Fruit fly (Drosophila melanogaster): ENCODE data around the gene CG31199.

Gene CG31199

DNA sequence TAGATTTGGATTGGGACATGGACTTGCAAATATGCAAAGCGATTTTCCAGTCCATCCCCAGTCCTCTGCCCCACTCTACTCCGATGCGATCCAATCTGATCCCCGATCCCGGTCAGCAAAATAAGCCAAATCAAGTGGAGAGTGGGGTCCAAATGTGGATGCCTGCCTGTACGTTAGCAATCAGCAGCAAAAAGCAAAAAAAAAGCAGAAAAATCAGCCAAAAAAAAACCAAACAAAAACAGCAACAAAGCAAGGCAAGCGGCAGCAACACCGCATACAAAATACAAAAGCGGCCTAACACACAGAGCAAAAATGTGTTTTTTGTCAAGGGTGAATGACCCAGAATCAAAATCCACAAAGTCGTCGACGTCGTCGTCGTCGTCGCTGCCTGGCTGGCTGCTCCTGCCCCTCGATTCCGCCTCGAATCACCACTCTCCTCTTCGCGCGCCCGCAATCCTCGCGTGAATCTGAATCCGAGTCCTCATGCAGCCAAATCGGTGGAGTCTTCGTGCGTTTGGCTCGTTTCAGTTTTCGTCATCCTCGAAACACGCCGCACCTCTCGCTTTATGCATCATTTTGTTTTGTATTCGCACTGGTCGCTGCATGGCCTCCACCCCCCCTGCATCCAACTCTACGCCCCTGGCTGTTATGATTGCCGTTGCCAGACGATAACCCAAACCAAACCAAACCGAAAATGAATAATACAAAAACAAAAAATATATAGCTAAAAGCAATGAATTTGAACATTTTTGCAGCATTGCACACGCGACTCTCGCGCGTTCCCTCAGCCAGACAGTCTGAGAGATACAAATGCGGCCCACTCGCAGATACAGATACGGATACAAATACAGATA is 21.9 kb upstream of the CG31199 start:
- TF ChIP-seq gl (tag; optimal IDR thresholded peaks at IDR 0.05) = no peak
- TF ChIP-seq Pif1A (GFP tag; optimal IDR thresholded peaks at IDR 0.05) = no peak
- TF ChIP-seq fd96Ca (GFP tag; IDR thresholded peaks at IDR 0.05) = peak; percentile 32; the same call in 2 of the 3 replicates
- peak; percentile 46 for TF ChIP-seq Ets98B (GFP tag; IDR thresholded peaks at IDR 0.05)
- TF ChIP-seq CG13204 (GFP tag; optimal IDR thresholded peaks at IDR 0.05) = no peak
- peak; percentile 61; the same call in 1 of the 2 replicates for TF ChIP-seq CG32121 (GFP tag; IDR thresholded peaks at IDR 0.05)
- TF ChIP-seq CG8301 (tag; optimal IDR thresholded peaks at IDR 0.05) = no peak
- TF ChIP-seq Snoo (tag; optimal IDR thresholded peaks at IDR 0.05) = peak; percentile 47
- TF ChIP-seq CG17806 (tag; optimal IDR thresholded peaks at IDR 0.05) = no peak
- TF ChIP-seq CG9948 (tag; optimal IDR thresholded peaks at IDR 0.05) = no peak
- TF ChIP-seq CG10348 (GFP tag; IDR thresholded peaks at IDR 0.05) = 0 out of 2 replicates have a peak, but pooled peaks have one; percentile 33
- peak; percentile 37 for TF ChIP-seq CG14655 (GFP tag; optimal IDR thresholded peaks at IDR 0.05)
- no peak for TF ChIP-seq rn (GFP tag; IDR thresholded peaks at IDR 0.05)
- no peak for TF ChIP-seq D1 (tag; optimal IDR thresholded peaks at IDR 0.05)
- no peak for TF ChIP-seq Pif1B (GFP tag; optimal IDR thresholded peaks at IDR 0.05)
- no peak for TF ChIP-seq CG8159 (tag; optimal IDR thresholded peaks at IDR 0.05)
- TF ChIP-seq EcR (GFP tag; optimal IDR thresholded peaks at IDR 0.05) = peak; percentile 30
- no peak for TF ChIP-seq CG15710 (tag; optimal IDR thresholded peaks at IDR 0.05)
- peak; percentile 76 for TF ChIP-seq CG12605 (GFP tag; IDR thresholded peaks at IDR 0.05)
- no peak for TF ChIP-seq CG34367 (tag; optimal IDR thresholded peaks at IDR 0.05)
- TF ChIP-seq CG4496 (GFP tag; IDR thresholded peaks at IDR 0.05) = peak; percentile 16; the same call in 1 of the 3 replicates

DNA sequence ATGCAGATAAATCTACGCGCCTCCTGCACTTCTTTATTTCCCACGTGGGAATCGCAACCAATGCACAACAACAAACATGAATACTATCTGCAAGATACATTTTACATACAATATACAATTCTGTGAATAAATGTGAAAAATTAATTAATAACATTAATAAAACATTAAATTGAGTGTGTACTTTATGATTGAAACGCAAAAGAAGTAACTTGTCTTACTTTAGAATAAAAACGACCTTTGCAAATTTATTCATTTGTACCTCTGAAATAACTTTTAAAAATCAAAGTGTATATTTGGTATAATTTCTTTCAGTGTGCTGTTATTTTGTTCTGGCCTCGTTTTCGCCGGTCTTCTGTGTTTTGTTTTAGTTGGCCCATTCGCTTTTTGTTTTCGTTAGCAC is 20.4 kb upstream of the CG31199 start:
- TF ChIP-seq CG9948 (tag; optimal IDR thresholded peaks at IDR 0.05) (peak; percentile 55), Pif1A (GFP tag; optimal IDR thresholded peaks at IDR 0.05) (peak; percentile 71), CG10348 (GFP tag; IDR thresholded peaks at IDR 0.05) (no peak), CG12605 (GFP tag; IDR thresholded peaks at IDR 0.05) (0 out of 2 replicates have a peak, but pooled peaks have one; percentile 49), CG32121 (GFP tag; IDR thresholded peaks at IDR 0.05) (peak; percentile 81), CG8301 (tag; optimal IDR thresholded peaks at IDR 0.05) (peak; percentile 77), CG4496 (GFP tag; IDR thresholded peaks at IDR 0.05) (peak; percentile 67; the same call in 1 of the 3 replicates), CG13204 (GFP tag; optimal IDR thresholded peaks at IDR 0.05) (no peak), Pif1B (GFP tag; optimal IDR thresholded peaks at IDR 0.05) (peak; percentile 64), fd96Ca (GFP tag; IDR thresholded peaks at IDR 0.05) (no peak), gl (tag; optimal IDR thresholded peaks at IDR 0.05) (peak; percentile 61), CG8159 (tag; optimal IDR thresholded peaks at IDR 0.05) (peak; percentile 78), CG14655 (GFP tag; optimal IDR thresholded peaks at IDR 0.05) (peak; percentile 71), Ets98B (GFP tag; IDR thresholded peaks at IDR 0.05) (peak; percentile 51), Snoo (tag; optimal IDR thresholded peaks at IDR 0.05) (peak; percentile 62), CG34367 (tag; optimal IDR thresholded peaks at IDR 0.05) (peak; percentile 26), CG17806 (tag; optimal IDR thresholded peaks at IDR 0.05) (peak; percentile 43), CG15710 (tag; optimal IDR thresholded peaks at IDR 0.05) (peak; percentile 54), EcR (GFP tag; optimal IDR thresholded peaks at IDR 0.05) (no peak), D1 (tag; optimal IDR thresholded peaks at IDR 0.05) (peak; percentile 70), rn (GFP tag; IDR thresholded peaks at IDR 0.05) (no peak)

dm6 chr3R:20762175-20762795 is 18.6 kb upstream of the CG31199 start, which contains the start of gene CG31195:
TSS of gene CG31195 (minus strand) at chr3R:20762369.
- TF ChIP-seq Snoo (tag; optimal IDR thresholded peaks at IDR 0.05) (no peak), rn (GFP tag; IDR thresholded peaks at IDR 0.05) (no peak), gl (tag; optimal IDR thresholded peaks at IDR 0.05) (no peak), fd96Ca (GFP tag; IDR thresholded peaks at IDR 0.05) (no peak), CG15710 (tag; optimal IDR thresholded peaks at IDR 0.05) (no peak), CG34367 (tag; optimal IDR thresholded peaks at IDR 0.05) (no peak), EcR (GFP tag; optimal IDR thresholded peaks at IDR 0.05) (no peak), CG10348 (GFP tag; IDR thresholded peaks at IDR 0.05) (no peak), Pif1B (GFP tag; optimal IDR thresholded peaks at IDR 0.05) (no peak), CG14655 (GFP tag; optimal IDR thresholded peaks at IDR 0.05) (no peak), CG4496 (GFP tag; IDR thresholded peaks at IDR 0.05) (no peak), CG17806 (tag; optimal IDR thresholded peaks at IDR 0.05) (no peak), D1 (tag; optimal IDR thresholded peaks at IDR 0.05) (no peak), CG9948 (tag; optimal IDR thresholded peaks at IDR 0.05) (no peak)

dm6 chr3R:20756429-20756828 is 12.8 kb upstream of the CG31199 start, which contains the start of gene Syp:
TSS of gene Syp (plus strand) at chr3R:20756729.
- no peak for TF ChIP-seq Pif1B (GFP tag; optimal IDR thresholded peaks at IDR 0.05)

DNA sequence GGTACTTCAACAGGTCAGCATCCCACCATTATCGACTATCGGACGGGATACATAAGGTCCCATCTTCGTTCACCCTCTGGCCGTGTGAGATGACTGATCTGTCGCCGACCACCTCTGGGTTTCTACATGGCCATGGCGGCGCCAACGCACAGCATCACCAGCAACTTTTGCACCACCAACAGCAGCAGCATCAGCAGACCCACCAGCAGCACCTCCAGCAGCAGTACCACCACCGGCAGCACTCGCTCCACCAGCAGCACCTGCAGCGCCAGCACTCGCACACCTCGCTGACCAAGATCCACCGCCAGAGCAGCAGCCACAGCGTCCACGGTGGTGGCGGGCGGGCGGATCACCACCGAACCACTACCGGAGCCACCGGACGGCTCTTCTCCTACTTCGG is 11.3 kb upstream of the CG31199 start:
- TF ChIP-seq CG9948 (tag; optimal IDR thresholded peaks at IDR 0.05) (no peak), gl (tag; optimal IDR thresholded peaks at IDR 0.05) (no peak), EcR (GFP tag; optimal IDR thresholded peaks at IDR 0.05) (no peak), CG34367 (tag; optimal IDR thresholded peaks at IDR 0.05) (no peak), Snoo (tag; optimal IDR thresholded peaks at IDR 0.05) (no peak), CG17806 (tag; optimal IDR thresholded peaks at IDR 0.05) (no peak), fd96Ca (GFP tag; IDR thresholded peaks at IDR 0.05) (no peak), CG10348 (GFP tag; IDR thresholded peaks at IDR 0.05) (no peak), CG14655 (GFP tag; optimal IDR thresholded peaks at IDR 0.05) (no peak), CG13204 (GFP tag; optimal IDR thresholded peaks at IDR 0.05) (no peak), D1 (tag; optimal IDR thresholded peaks at IDR 0.05) (no peak), Pif1B (GFP tag; optimal IDR thresholded peaks at IDR 0.05) (no peak), CG8159 (tag; optimal IDR thresholded peaks at IDR 0.05) (no peak), Pif1A (GFP tag; optimal IDR thresholded peaks at IDR 0.05) (no peak), CG8301 (tag; optimal IDR thresholded peaks at IDR 0.05) (no peak)
